Worm (Caenorhabditis elegans) whole organism, L2 larva: ENCODE results near the gene srx-108.

Experiments
- F13H6.1 ChIP-seq: sonication (generic microtip); optimal IDR thresholded peaks from 2 replicates; lab custom pipeline; 2016; ENCODE audit warnings: missing genetic modification characterization, missing compliant biosample characterization
- R02D3.7 ChIP-seq: fragments of 150-350 bp; optimal IDR thresholded peaks from 2 replicates; lab custom pipeline; 2014; ENCODE audit warnings: missing biosample characterization, missing genetic modification characterization
- Y55F3AM.14 ChIP-seq: fragments of 200-800 bp; sonication (Bioruptor generic); optimal IDR thresholded peaks from 2 replicates; lab custom pipeline; 2018; ENCODE audit warnings: mild to moderate bottlenecking, missing genetic modification characterization, missing compliant biosample characterization
- alr-1 ChIP-seq: fragments of 150-350 bp; optimal IDR thresholded peaks from 2 replicates; lab custom pipeline; 2014; ENCODE audit warnings: missing biosample characterization, missing genetic modification characterization
- aly-2 ChIP-seq: fragments of 150-350 bp; optimal IDR thresholded peaks from 2 replicates; lab custom pipeline; 2014; ENCODE audit warnings: missing biosample characterization, missing genetic modification characterization
- ceh-16 ChIP-seq: fragments of 150-350 bp; optimal IDR thresholded peaks from 2 replicates; lab custom pipeline; 2014; ENCODE audit warnings: missing biosample characterization, missing genetic modification characterization
- ceh-82 ChIP-seq: fragments of 150-350 bp; optimal IDR thresholded peaks from 2 replicates; lab custom pipeline; 2014; ENCODE audit warnings: missing biosample characterization, missing genetic modification characterization
- dmd-4 ChIP-seq: sonication (generic microtip); optimal IDR thresholded peaks from 2 replicates; lab custom pipeline; 2017; ENCODE audit warnings: missing biosample characterization, missing genetic modification characterization
- egl-27 ChIP-seq: sonication (generic microtip); optimal IDR thresholded peaks from 3 replicates; lab custom pipeline; 2017; ENCODE audit warnings: missing biosample characterization, missing genetic modification reagents, missing genetic modification characterization
- elt-3 ChIP-seq: sonication (generic microtip); optimal IDR thresholded peaks from 2 replicates; lab custom pipeline; 2017; ENCODE audit warnings: missing biosample characterization, missing genetic modification characterization
- gmeb-1 ChIP-seq: fragments of 150-350 bp; optimal IDR thresholded peaks from 2 replicates; lab custom pipeline; 2014; ENCODE audit warnings: missing biosample characterization, missing genetic modification characterization
- lin-11 ChIP-seq: fragments of 150-350 bp; sonication (generic microtip); optimal IDR thresholded peaks from 2 replicates; lab custom pipeline; 2014; ENCODE audit warnings: missing biosample characterization, missing genetic modification characterization, inconsistent platforms, mixed read lengths
- lsy-2 ChIP-seq, 2 experiments: fragments of 150-350 bp in 1 of 2; sonication (generic microtip) in 1 of 2; optimal IDR thresholded peaks; 2 replicates each; lab custom pipeline; 2014 to 2017; ENCODE audit warnings: missing biosample characterization in 2 of 2, missing genetic modification characterization in 2 of 2
- mab-5 ChIP-seq: fragments of 150-350 bp; optimal IDR thresholded peaks from 2 replicates; lab custom pipeline; 2014; ENCODE audit warnings: missing biosample characterization, missing genetic modification characterization
- mbf-1 ChIP-seq: sonication (generic microtip); optimal IDR thresholded peaks from 2 replicates; lab custom pipeline; 2017; ENCODE audit warnings: missing biosample characterization, missing genetic modification characterization
- mdl-1 ChIP-seq, 2 experiments: fragments of 150-350 bp in 1 of 2; sonication (generic microtip) in 1 of 2; optimal IDR thresholded peaks; 2 replicates each; lab custom pipeline; 2017; ENCODE audit warnings: missing biosample characterization in 2 of 2, missing genetic modification characterization in 2 of 2
- nhr-10 ChIP-seq: sonication (generic microtip); optimal IDR thresholded peaks from 2 replicates; lab custom pipeline; 2017; ENCODE audit warnings: missing biosample characterization, missing genetic modification characterization
- nhr-11 ChIP-seq: fragments of 150-350 bp; optimal IDR thresholded peaks from 2 replicates; lab custom pipeline; 2014; ENCODE audit warnings: missing biosample characterization, missing genetic modification characterization
- nhr-12 ChIP-seq: fragments of 150-350 bp; optimal IDR thresholded peaks from 2 replicates; lab custom pipeline; 2014; ENCODE audit warnings: missing biosample characterization, missing genetic modification characterization
- nhr-129 ChIP-seq: fragments of 150-350 bp; optimal IDR thresholded peaks from 2 replicates; lab custom pipeline; 2014; ENCODE audit warnings: missing biosample characterization, missing genetic modification characterization
- nhr-21 ChIP-seq: fragments of 150-350 bp; optimal IDR thresholded peaks from 2 replicates; lab custom pipeline; 2014; ENCODE audit warnings: missing biosample characterization, missing genetic modification characterization
- nhr-23 ChIP-seq: fragments of 150-350 bp; optimal IDR thresholded peaks from 2 replicates; lab custom pipeline; 2014; ENCODE audit warnings: missing biosample characterization, missing genetic modification reagents, missing genetic modification characterization
- nhr-237 ChIP-seq: fragments of 150-350 bp; optimal IDR thresholded peaks from 2 replicates; lab custom pipeline; 2014; ENCODE audit warnings: missing biosample characterization, missing genetic modification characterization
- nhr-6 ChIP-seq: fragments of 150-350 bp; optimal IDR thresholded peaks from 2 replicates; lab custom pipeline; 2014; ENCODE audit warnings: missing biosample characterization, missing genetic modification characterization
- peb-1 ChIP-seq: fragments of 150-350 bp; optimal IDR thresholded peaks from 2 replicates; lab custom pipeline; 2014; ENCODE audit warnings: missing biosample characterization, missing genetic modification characterization
- skn-1 ChIP-seq: sonication (generic microtip); optimal IDR thresholded peaks from 2 replicates; lab custom pipeline; 2017; ENCODE audit warnings: missing biosample characterization, missing genetic modification characterization
- sma-9 ChIP-seq, 2 experiments: fragments of 150-350 bp in 1 of 2; sonication (generic microtip) in 1 of 2; optimal IDR thresholded peaks; 2 replicates each; lab custom pipeline; 2014 to 2016; ENCODE audit warnings: missing genetic modification characterization in 2 of 2, mild to moderate bottlenecking in 1 of 2, missing biosample characterization in 1 of 2, missing compliant biosample characterization in 1 of 2, missing genetic modification reagents in 1 of 2, moderate library complexity in 1 of 2
- snpc-4 ChIP-seq: fragments of 150-350 bp; optimal IDR thresholded peaks from 2 replicates; lab custom pipeline; 2014; ENCODE audit warnings: missing biosample characterization, missing genetic modification characterization
- unc-62 ChIP-seq: fragments of 150-350 bp; optimal IDR thresholded peaks from 2 replicates; lab custom pipeline; 2014; ENCODE audit warnings: missing biosample characterization, missing genetic modification reagents, missing genetic modification characterization
- zag-1 ChIP-seq: fragments of 150-350 bp; optimal IDR thresholded peaks from 2 replicates; lab custom pipeline; 2014; ENCODE audit warnings: missing biosample characterization, missing genetic modification characterization
- ztf-1 ChIP-seq: fragments of 200-800 bp; sonication (Bioruptor generic); conservative IDR thresholded peaks from 2 replicates; pipeline ENCODE4 v1.3.6; 2022; ENCODE audit warnings: missing genetic modification characterization, missing compliant biosample characterization

srx-108 gene

DNA sequence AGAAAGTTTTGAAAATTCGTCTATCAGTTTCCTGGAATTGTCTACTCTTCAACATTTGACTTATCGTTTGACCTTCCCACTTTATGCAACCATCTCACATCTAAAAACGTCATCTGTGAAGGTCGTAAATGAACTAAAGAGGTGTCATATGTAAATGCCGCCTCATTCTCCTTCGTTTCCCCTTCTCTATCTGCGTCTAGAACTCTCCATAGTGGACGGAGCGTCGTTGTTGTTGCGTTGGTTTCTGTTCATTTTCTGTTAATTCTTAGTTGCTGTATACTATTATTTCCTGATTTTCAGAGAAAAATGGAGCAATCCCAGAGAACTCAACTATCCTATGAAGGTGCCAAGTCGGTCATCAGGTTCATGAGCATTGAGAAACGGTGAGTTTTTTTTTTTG, 11.5 kb downstream of the srx-108 start, which contains the start of gene fbxc-52:
TSS of gene fbxc-52 (plus strand) at position 301 of the 400 bp plus-strand sequence.
- no peak for TF ChIP-seq sma-9 (GFP tag; optimal IDR thresholded peaks at IDR 0.05; lab: Kevin White, UChicago)
- no peak for TF ChIP-seq sma-9 (tag; optimal IDR thresholded peaks at IDR 0.05; lab: Kevin White, UChicago)
- TF ChIP-seq ceh-16, result no peak
- no peak for TF ChIP-seq lsy-2 (tag; optimal IDR thresholded peaks at IDR 0.05; lab: Kevin White, UChicago)
- no peak for TF ChIP-seq Y55F3AM.14 (GFP tag; lab: Kevin White, UChicago)
- TF ChIP-seq alr-1 (tag; lab: Kevin White, UChicago), result no peak
- TF ChIP-seq R02D3.7 (tag; lab: Kevin White, UChicago), result no peak
- no peak for TF ChIP-seq mdl-1 (tag; optimal IDR thresholded peaks at IDR 0.05; lab: Kevin White, UChicago)
- no peak for TF ChIP-seq nhr-11 (tag; lab: Kevin White, UChicago)
- no peak for TF ChIP-seq aly-2 (tag; lab: Kevin White, UChicago)

- no peak for TF ChIP-seq ztf-1 (GFP tag; lab: Robert Waterston, UW)
- TF ChIP-seq zag-1 (tag; lab: Kevin White, UChicago), result no peak
- no peak for TF ChIP-seq nhr-12 (tag; lab: Kevin White, UChicago)
- TF ChIP-seq mab-5 (tag; lab: Kevin White, UChicago), result no peak
- no peak for TF ChIP-seq nhr-129 (tag; lab: Kevin White, UChicago)
- TF ChIP-seq ceh-16, result no peak
- no peak for TF ChIP-seq lin-11 (tag; lab: Kevin White, UChicago)
- TF ChIP-seq aly-2 (tag; lab: Kevin White, UChicago), result no peak
- no peak for TF ChIP-seq nhr-11 (tag; lab: Kevin White, UChicago)
- TF ChIP-seq mdl-1 (tag; optimal IDR thresholded peaks at IDR 0.05; lab: Kevin White, UChicago), result no peak
- TF ChIP-seq gmeb-1 (tag; lab: Kevin White, UChicago), result no peak
- TF ChIP-seq mbf-1 (tag; lab: Kevin White, UChicago), result no peak
Observed at ce11 chrII:3721016-3721415, 15.6 kb downstream of the srx-108 start, which contains the start of gene C46E10.3. C46E10.3 (plus strand) TSS chrII:3721316.

- no peak for TF ChIP-seq nhr-12 (tag; lab: Kevin White, UChicago)
- no peak for TF ChIP-seq peb-1 (tag; lab: Kevin White, UChicago)
- TF ChIP-seq nhr-237 (tag; lab: Kevin White, UChicago), result no peak
- no peak for TF ChIP-seq nhr-10
- no peak for TF ChIP-seq zag-1 (tag; lab: Kevin White, UChicago)
Observed at ce11 chrII:3724175-3724715, 18.8 kb downstream of the srx-108 start, which contains the start of gene C46E10.1. C46E10.1 (plus strand) TSS chrII:3724225.

DNA sequence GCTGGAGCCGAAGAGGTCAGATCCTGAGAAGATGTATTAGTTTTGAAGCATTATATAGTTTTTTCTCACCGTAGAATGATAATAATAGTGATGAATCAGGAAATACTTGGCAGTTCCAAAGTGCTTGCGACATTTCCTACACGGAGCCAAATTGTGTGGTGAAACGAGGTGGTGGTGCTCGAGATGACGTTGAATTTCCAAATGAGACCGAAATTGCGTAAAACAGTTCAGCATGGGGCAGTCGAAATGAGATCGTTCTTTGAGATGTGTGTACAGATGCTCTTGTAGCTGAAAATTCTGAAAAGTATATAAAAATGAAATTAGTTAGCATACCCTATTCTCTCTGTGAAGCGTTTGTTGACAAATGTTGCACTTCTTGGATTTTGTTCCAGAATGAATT, 22.6 kb downstream of the srx-108 start, which contains the start of gene C46E10.8:
TSS of gene C46E10.8 (minus strand) at position 101 of the 400 bp plus-strand sequence.
- no peak for TF ChIP-seq skn-1 (tag; lab: Kevin White, UChicago)
- TF ChIP-seq ceh-82 (tag; lab: Kevin White, UChicago), result no peak
- no peak for TF ChIP-seq nhr-23 (tag; lab: Kevin White, UChicago)

DNA sequence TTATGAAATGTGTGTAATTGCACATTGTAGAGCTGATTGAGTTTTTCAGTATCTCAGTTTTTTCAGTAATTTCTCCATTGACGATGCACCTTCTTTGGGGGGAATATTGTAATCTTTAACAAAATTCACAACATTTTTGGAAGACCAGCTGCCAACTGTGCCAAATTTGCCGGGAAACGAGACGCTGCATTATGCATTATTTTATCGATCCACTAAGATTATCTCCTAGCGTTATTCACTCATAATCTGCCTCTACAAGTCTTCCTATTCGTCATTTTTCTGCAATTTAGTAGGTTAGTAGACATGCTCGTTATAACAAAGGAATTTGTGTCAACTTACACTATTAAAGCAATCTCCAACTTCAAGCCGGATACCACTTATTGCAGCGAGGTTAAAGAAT, 26.3 kb downstream of the srx-108 start, which contains the start of the genes sdz-12 and bath-31:
TSS of gene sdz-12 (minus strand) at position 101 of the 400 bp plus-strand sequence.
TSS of gene bath-31 (plus strand) at position 251 of the 400 bp plus-strand sequence.
- TF ChIP-seq dmd-4 (tag; lab: Kevin White, UChicago), result no peak
- TF ChIP-seq egl-27 (tag; lab: Kevin White, UChicago), result no peak
- TF ChIP-seq nhr-129 (tag; lab: Kevin White, UChicago), result no peak
- TF ChIP-seq snpc-4 (tag; lab: Kevin White, UChicago), result no peak
- TF ChIP-seq gmeb-1 (tag; lab: Kevin White, UChicago), result no peak
- no peak for TF ChIP-seq sma-9 (GFP tag; optimal IDR thresholded peaks at IDR 0.05; lab: Kevin White, UChicago)
- no peak for TF ChIP-seq sma-9 (tag; optimal IDR thresholded peaks at IDR 0.05; lab: Kevin White, UChicago)
- no peak for TF ChIP-seq nhr-11 (tag; lab: Kevin White, UChicago)
- TF ChIP-seq R02D3.7 (tag; lab: Kevin White, UChicago), result no peak
- TF ChIP-seq mab-5 (tag; lab: Kevin White, UChicago), result no peak
- no peak for TF ChIP-seq nhr-23 (tag; lab: Kevin White, UChicago)
- TF ChIP-seq Y55F3AM.14 (GFP tag; lab: Kevin White, UChicago), result no peak
- no peak for TF ChIP-seq ceh-16
- no peak for TF ChIP-seq ceh-82 (tag; lab: Kevin White, UChicago)
- no peak for TF ChIP-seq ztf-1 (GFP tag; lab: Robert Waterston, UW)
- TF ChIP-seq nhr-21 (tag; lab: Kevin White, UChicago), result no peak
- no peak for TF ChIP-seq elt-3 (tag; lab: Kevin White, UChicago)
- no peak for TF ChIP-seq F13H6.1 (tag; lab: Kevin White, UChicago)
- TF ChIP-seq unc-62 (GFP tag; lab: Kevin White, UChicago), result no peak
- no peak for TF ChIP-seq nhr-6
- TF ChIP-seq alr-1 (tag; lab: Kevin White, UChicago), result no peak
